Worm (Caenorhabditis elegans) whole organism, L1 larva: ENCODE data around the gene oac-12.

Experiments used
- C04F5.9 ChIP-seq: sonication (generic microtip); optimal IDR thresholded peaks from 2 replicates; lab custom pipeline; 2016; ENCODE audit warnings: missing genetic modification characterization, missing compliant biosample characterization
- aha-1 ChIP-seq: fragments of 150-350 bp; optimal IDR thresholded peaks from 2 replicates; lab custom pipeline; 2014; ENCODE audit warnings: missing biosample characterization, missing genetic modification characterization
- ama-1 ChIP-seq: fragments of 150-350 bp; optimal IDR thresholded peaks from 2 replicates; lab custom pipeline; 2014
- blmp-1 ChIP-seq: fragments of 150-350 bp; optimal IDR thresholded peaks from 2 replicates; lab custom pipeline; 2014; ENCODE audit warnings: missing biosample characterization, missing genetic modification characterization
- ceh-63 ChIP-seq: fragments of 200-800 bp; sonication (Bioruptor generic); optimal IDR thresholded peaks from 2 replicates; lab custom pipeline; 2018; ENCODE audit warnings: mild to moderate bottlenecking, missing genetic modification characterization, missing compliant biosample characterization
- ceh-8 ChIP-seq: fragments of 200-800 bp; sonication (Bioruptor generic); optimal IDR thresholded peaks from 2 replicates; lab custom pipeline; 2018; ENCODE audit warnings: mild to moderate bottlenecking, missing genetic modification characterization, moderate library complexity, missing compliant biosample characterization
- ces-1 ChIP-seq: fragments of 150-350 bp; optimal IDR thresholded peaks from 2 replicates; lab custom pipeline; 2014; ENCODE audit warnings: missing biosample characterization, missing genetic modification reagents, missing genetic modification characterization
- dpl-1 ChIP-seq, 3 experiments: fragments of 150-350 bp in 2 of 3; sonication (generic microtip) in 1 of 3; optimal IDR thresholded peaks; 2 replicates each; lab custom pipeline; 2014 to 2017; ENCODE audit warnings: missing biosample characterization in 3 of 3, missing genetic modification characterization in 3 of 3, missing genetic modification reagents in 3 of 3
- egl-27 ChIP-seq, 2 experiments: fragments of 150-350 bp in 1 of 2; sonication (generic microtip); optimal IDR thresholded peaks; 3 replicates each; lab custom pipeline; 2017 to 2018; ENCODE audit warnings: missing biosample characterization in 2 of 2, missing genetic modification characterization in 2 of 2, missing genetic modification reagents in 2 of 2
- elt-3 ChIP-seq, 6 experiments: fragments of 150-350 bp in 1 of 6; sonication (generic microtip); optimal IDR thresholded peaks; 2 replicates each; lab custom pipeline; 2017 to 2018; ENCODE audit warnings: missing biosample characterization in 6 of 6, missing genetic modification characterization in 6 of 6, inconsistent platforms in 1 of 6
- fkh-10 ChIP-seq: sonication (generic microtip); optimal IDR thresholded peaks from 2 replicates; lab custom pipeline; 2017; ENCODE audit warnings: missing biosample characterization, missing genetic modification reagents, missing genetic modification characterization
- fkh-4 ChIP-seq: sonication (generic microtip); optimal IDR thresholded peaks from 2 replicates; lab custom pipeline; 2016; ENCODE audit warnings: missing compliant biosample characterization, missing genetic modification characterization, borderline replicate concordance
- fos-1 ChIP-seq: fragments of 150-350 bp; optimal IDR thresholded peaks from 2 replicates; lab custom pipeline; 2014; ENCODE audit warnings: missing biosample characterization, missing genetic modification characterization
- hpl-2 ChIP-seq: fragments of 150-350 bp; optimal IDR thresholded peaks from 2 replicates; lab custom pipeline; 2014; ENCODE audit warnings: missing biosample characterization, missing genetic modification reagents, missing genetic modification characterization
- irx-1 ChIP-seq: sonication (generic microtip); optimal IDR thresholded peaks from 2 replicates; lab custom pipeline; 2016; ENCODE audit warnings: missing genetic modification characterization, missing compliant biosample characterization
- isw-1 ChIP-seq: fragments of 200-800 bp; sonication (Bioruptor generic); IDR thresholded peaks from 2 replicates; pipeline ENCODE4 v1.3.6; 2022; ENCODE audit warnings: missing genetic modification characterization, missing compliant biosample characterization
- lin-13 ChIP-seq: fragments of 150-350 bp; optimal IDR thresholded peaks from 2 replicates; lab custom pipeline; 2014; ENCODE audit warnings: missing biosample characterization, missing genetic modification reagents, missing genetic modification characterization
- lin-14 ChIP-seq: fragments of 200-800 bp; sonication (Bioruptor generic); optimal IDR thresholded peaks from 2 replicates; lab custom pipeline; 2018; ENCODE audit warnings: mild to moderate bottlenecking, missing genetic modification characterization, moderate library complexity, missing compliant biosample characterization
- lin-35 ChIP-seq, 2 experiments: fragments of 150-350 bp; optimal IDR thresholded peaks; 2 replicates each; lab custom pipeline; 2014; ENCODE audit warnings: missing biosample characterization in 2 of 2, missing genetic modification characterization in 2 of 2, missing genetic modification reagents in 2 of 2
- lsy-2 ChIP-seq, 2 experiments: fragments of 150-350 bp; optimal IDR thresholded peaks; 2 replicates each; lab custom pipeline; 2014; ENCODE audit warnings: missing biosample characterization in 2 of 2, missing genetic modification characterization in 2 of 2
- mab-9 ChIP-seq: fragments of 200-800 bp; sonication (Bioruptor generic); IDR thresholded peaks from 2 replicates; pipeline ENCODE4 v1.3.6; 2022; ENCODE audit warnings: missing genetic modification reagents, missing genetic modification characterization, missing compliant biosample characterization
- mdl-1 ChIP-seq, 2 experiments: fragments of 150-350 bp; optimal IDR thresholded peaks; 2 replicates each; lab custom pipeline; 2014 to 2017; ENCODE audit warnings: missing biosample characterization in 2 of 2, missing genetic modification characterization in 2 of 2, inconsistent platforms in 1 of 2
- nhr-12 ChIP-seq: sonication (generic microtip); optimal IDR thresholded peaks from 2 replicates; lab custom pipeline; 2017; ENCODE audit warnings: missing biosample characterization, missing genetic modification characterization
- nhr-20 ChIP-seq: sonication (generic microtip); optimal IDR thresholded peaks from 2 replicates; lab custom pipeline; 2016; ENCODE audit warnings: mild to moderate bottlenecking, missing genetic modification characterization, missing compliant biosample characterization
- nhr-237 ChIP-seq: fragments of 150-350 bp; optimal IDR thresholded peaks from 2 replicates; lab custom pipeline; 2014; ENCODE audit warnings: missing biosample characterization, missing genetic modification characterization
- nhr-28 ChIP-seq: fragments of 150-350 bp; optimal IDR thresholded peaks from 2 replicates; lab custom pipeline; 2014; ENCODE audit warnings: missing biosample characterization, missing genetic modification characterization
- nhr-47 ChIP-seq: sonication (generic microtip); optimal IDR thresholded peaks from 2 replicates; lab custom pipeline; 2016; ENCODE audit warnings: mild to moderate bottlenecking, missing genetic modification characterization, moderate library complexity, missing compliant biosample characterization
- nhr-77 ChIP-seq: fragments of 150-350 bp; optimal IDR thresholded peaks from 2 replicates; lab custom pipeline; 2014; ENCODE audit warnings: missing biosample characterization, missing genetic modification characterization
- nhr-84 ChIP-seq: sonication (generic microtip); optimal IDR thresholded peaks from 2 replicates; lab custom pipeline; 2017; ENCODE audit warnings: missing biosample characterization, missing genetic modification characterization
- sox-4 ChIP-seq: sonication (generic microtip); optimal IDR thresholded peaks from 2 replicates; lab custom pipeline; 2016; ENCODE audit warnings: missing genetic modification characterization, missing compliant biosample characterization
- sptf-1 ChIP-seq: fragments of 150-350 bp; optimal IDR thresholded peaks from 2 replicates; lab custom pipeline; 2014; ENCODE audit warnings: missing biosample characterization, missing genetic modification characterization
- tbx-2 ChIP-seq: sonication (generic microtip); optimal IDR thresholded peaks from 2 replicates; lab custom pipeline; 2016; ENCODE audit warnings: missing genetic modification characterization, missing compliant biosample characterization
- tlp-1 ChIP-seq: fragments of 150-350 bp; optimal IDR thresholded peaks from 2 replicates; lab custom pipeline; 2014; ENCODE audit warnings: missing biosample characterization, missing genetic modification characterization
- unc-62 ChIP-seq: fragments of 150-350 bp; optimal IDR thresholded peaks from 2 replicates; lab custom pipeline; 2014; ENCODE audit warnings: missing biosample characterization, missing genetic modification reagents, missing genetic modification characterization
- vab-15 ChIP-seq: sonication (generic microtip); optimal IDR thresholded peaks from 2 replicates; lab custom pipeline; 2017; ENCODE audit warnings: missing genotype, mild to moderate bottlenecking, missing genetic modification characterization, missing compliant biosample characterization
- zag-1 ChIP-seq: fragments of 150-350 bp; optimal IDR thresholded peaks from 2 replicates; lab custom pipeline; 2014; ENCODE audit warnings: missing biosample characterization, missing genetic modification characterization
- zip-4 ChIP-seq: fragments of 200-800 bp; sonication (Bioruptor generic); optimal IDR thresholded peaks from 2 replicates; lab custom pipeline; 2018; ENCODE audit warnings: mild to moderate bottlenecking, missing genetic modification characterization, moderate library complexity, missing compliant biosample characterization
- ztf-11 ChIP-seq, 2 experiments: sonication (generic microtip); optimal IDR thresholded peaks; 2 replicates each; lab custom pipeline; 2016 to 2017; ENCODE audit warnings: missing genetic modification characterization in 2 of 2, missing biosample characterization in 1 of 2, missing compliant biosample characterization in 1 of 2

Gene oac-12

ce11 chrV:4315057-4315456, 17.3 kb downstream of the oac-12 start, which contains the start of gene srh-192:
Gene srh-192 (minus strand): TSS chrV:4315157.
- TF ChIP-seq lsy-2 (tag; optimal IDR thresholded peaks at IDR 0.05; lab: Kevin White, UChicago), result no peak

DNA sequence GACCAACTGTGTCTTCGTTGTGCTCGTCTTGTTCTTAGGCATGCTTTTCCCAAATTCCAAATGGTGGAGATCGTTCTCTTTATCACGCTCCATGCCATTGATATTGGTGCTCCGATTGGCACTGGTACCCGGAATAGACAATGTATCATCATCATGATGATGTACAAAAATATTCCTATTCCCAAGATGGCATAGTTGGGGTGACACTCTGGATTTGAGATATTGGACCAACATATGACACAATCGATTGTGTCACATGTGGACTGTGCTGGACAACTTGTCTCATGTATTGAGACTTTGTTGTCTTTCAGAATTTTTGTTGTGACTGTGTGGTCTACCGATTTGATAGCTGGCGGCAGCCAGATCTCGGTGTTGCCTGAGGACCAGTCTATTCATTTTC, 28.1 kb downstream of the oac-12 start:
- TF ChIP-seq nhr-47 (tag; lab: Kevin White, UChicago), result no peak
- TF ChIP-seq tlp-1 (tag; lab: Kevin White, UChicago), result no peak
- TF ChIP-seq nhr-12 (tag; lab: Kevin White, UChicago), result no peak
- TF ChIP-seq egl-27 (tag; optimal IDR thresholded peaks at IDR 0.05; lab: Kevin White, UChicago), result no peak
- no peak for TF ChIP-seq lin-13 (GFP tag; lab: Kevin White, UChicago)
- no peak for TF ChIP-seq nhr-84 (tag; lab: Kevin White, UChicago)
- no peak for TF ChIP-seq vab-15 (tag; lab: Kevin White, UChicago)
- TF ChIP-seq nhr-237 (tag; lab: Kevin White, UChicago), result no peak
- TF ChIP-seq elt-3 (tag; optimal IDR thresholded peaks at IDR 0.05; lab: Kevin White, UChicago), result no peak
- no peak for TF ChIP-seq ceh-63 (GFP tag; lab: Kevin White, UChicago)
- no peak for TF ChIP-seq ama-1
- no peak for TF ChIP-seq C04F5.9 (tag; lab: Kevin White, UChicago)
- TF ChIP-seq nhr-28 (tag; lab: Kevin White, UChicago), result no peak
- TF ChIP-seq ces-1 (GFP tag; lab: Kevin White, UChicago), result no peak
- no peak for TF ChIP-seq sox-4 (tag; lab: Kevin White, UChicago)
- no peak for TF ChIP-seq irx-1 (tag; lab: Kevin White, UChicago)
- no peak for TF ChIP-seq fos-1
- TF ChIP-seq ceh-8 (GFP tag; lab: Kevin White, UChicago), result no peak

ce11 chrV:4303793-4304192, 28.6 kb downstream of the oac-12 start:
- no peak for TF ChIP-seq hpl-2 (GFP tag; lab: Kevin White, UChicago)
- no peak for TF ChIP-seq mab-9 (GFP tag; lab: Robert Waterston, UW)

- TF ChIP-seq aha-1 (tag; lab: Kevin White, UChicago) (no peak), fkh-10 (no peak), zip-4 (GFP tag; lab: Kevin White, UChicago) (no peak), lin-35 (GFP tag; optimal IDR thresholded peaks at IDR 0.05; lab: Kevin White, UChicago) (no peak), blmp-1 (no peak), nhr-77 (no peak), lin-14 (GFP tag; lab: Kevin White, UChicago) (no peak), dpl-1 (GFP tag; optimal IDR thresholded peaks at IDR 0.05; lab: Kevin White, UChicago) (no peak), tbx-2 (no peak), nhr-20 (tag; lab: Kevin White, UChicago) (no peak), egl-27 (tag; optimal IDR thresholded peaks at IDR 0.05; lab: Kevin White, UChicago) (no peak), mdl-1 (tag; optimal IDR thresholded peaks at IDR 0.05; lab: Kevin White, UChicago) (no peak), ztf-11 (tag; optimal IDR thresholded peaks at IDR 0.05; lab: Kevin White, UChicago) (no peak), isw-1 (GFP tag; lab: Robert Waterston, UW) (no peak), unc-62 (GFP tag; lab: Kevin White, UChicago) (no peak), sptf-1 (no peak), zag-1 (no peak), irx-1 (tag; lab: Kevin White, UChicago) (no peak), fkh-4 (tag; lab: Kevin White, UChicago) (no peak)
Observed at ce11 chrV:4302842-4303241, 29.5 kb downstream of the oac-12 start.
